Worm (Caenorhabditis elegans) whole organism, L1 larva: Measurements from ENCODE around the gene pptr-1.

Experiments used
- C04F5.9 ChIP-seq: sonication (generic microtip); optimal IDR thresholded peaks from 2 replicates; lab custom pipeline; 2016; ENCODE audit warnings: missing genetic modification characterization, missing compliant biosample characterization
- C34B4.2 ChIP-seq: sonication (generic microtip); optimal IDR thresholded peaks from 2 replicates; lab custom pipeline; 2017; ENCODE audit warnings: mild to moderate bottlenecking, missing genetic modification characterization, missing compliant biosample characterization
- blmp-1 ChIP-seq: fragments of 150-350 bp; optimal IDR thresholded peaks from 2 replicates; lab custom pipeline; 2014; ENCODE audit warnings: missing biosample characterization, missing genetic modification characterization
- ceh-82 ChIP-seq, 3 experiments: fragments of 150-350 bp in 1 of 3; sonication (generic microtip) in 2 of 3; optimal IDR thresholded peaks; 2 replicates each; lab custom pipeline; 2014 to 2017; ENCODE audit warnings: missing biosample characterization in 3 of 3, missing genetic modification characterization in 3 of 3
- ceh-90 ChIP-seq: sonication (generic microtip); optimal IDR thresholded peaks from 2 replicates; lab custom pipeline; 2016; ENCODE audit warnings: missing genetic modification characterization, missing compliant biosample characterization
- ces-1 ChIP-seq: fragments of 150-350 bp; optimal IDR thresholded peaks from 2 replicates; lab custom pipeline; 2014; ENCODE audit warnings: missing biosample characterization, missing genetic modification reagents, missing genetic modification characterization
- dsc-1 ChIP-seq: sonication (generic microtip); optimal IDR thresholded peaks from 2 replicates; lab custom pipeline; 2016; ENCODE audit warnings: mild to moderate bottlenecking, missing genetic modification characterization, missing compliant biosample characterization
- egl-13 ChIP-seq: sonication (generic microtip); optimal IDR thresholded peaks from 2 replicates; lab custom pipeline; 2016; ENCODE audit warnings: missing genotype, missing genetic modification reagents, missing genetic modification characterization, missing compliant biosample characterization
- egl-27 ChIP-seq, 2 experiments: fragments of 150-350 bp in 1 of 2; sonication (generic microtip); optimal IDR thresholded peaks; 3 replicates each; lab custom pipeline; 2017 to 2018; ENCODE audit warnings: missing biosample characterization in 2 of 2, missing genetic modification characterization in 2 of 2, missing genetic modification reagents in 2 of 2
- ets-5 ChIP-seq: fragments of 200-800 bp; sonication (Bioruptor generic); IDR thresholded peaks from 2 replicates; pipeline ENCODE4 v1.3.6; 2022; ENCODE audit warnings: missing genetic modification characterization, missing compliant biosample characterization
- fkh-8 ChIP-seq: sonication (generic microtip); optimal IDR thresholded peaks from 2 replicates; lab custom pipeline; 2016; ENCODE audit warnings: mild to moderate bottlenecking, missing genetic modification characterization, missing compliant biosample characterization
- fos-1 ChIP-seq: fragments of 150-350 bp; optimal IDR thresholded peaks from 2 replicates; lab custom pipeline; 2014; ENCODE audit warnings: missing biosample characterization, missing genetic modification characterization
- grh-1 ChIP-seq: fragments of 200-800 bp; sonication (Bioruptor generic); IDR thresholded peaks from 2 replicates; pipeline ENCODE4 v1.3.6; 2022; ENCODE audit warnings: missing genetic modification reagents, missing genetic modification characterization, missing compliant biosample characterization
- isw-1 ChIP-seq: fragments of 200-800 bp; sonication (Bioruptor generic); IDR thresholded peaks from 2 replicates; pipeline ENCODE4 v1.3.6; 2022; ENCODE audit warnings: missing genetic modification characterization, missing compliant biosample characterization
- jun-1 ChIP-seq: fragments of 150-350 bp; optimal IDR thresholded peaks from 2 replicates; lab custom pipeline; 2014; ENCODE audit warnings: missing biosample characterization, missing genetic modification reagents, missing genetic modification characterization
- lin-13 ChIP-seq: fragments of 150-350 bp; optimal IDR thresholded peaks from 2 replicates; lab custom pipeline; 2014; ENCODE audit warnings: missing biosample characterization, missing genetic modification reagents, missing genetic modification characterization
- lin-14 ChIP-seq: fragments of 200-800 bp; sonication (Bioruptor generic); optimal IDR thresholded peaks from 2 replicates; lab custom pipeline; 2018; ENCODE audit warnings: mild to moderate bottlenecking, missing genetic modification characterization, moderate library complexity, missing compliant biosample characterization
- lin-35 ChIP-seq, 2 experiments: fragments of 150-350 bp; optimal IDR thresholded peaks; 2 replicates each; lab custom pipeline; 2014; ENCODE audit warnings: missing biosample characterization in 2 of 2, missing genetic modification characterization in 2 of 2, missing genetic modification reagents in 2 of 2
- lin-39 ChIP-seq: fragments of 150-350 bp; optimal IDR thresholded peaks from 2 replicates; lab custom pipeline; 2014; ENCODE audit warnings: missing biosample characterization, missing genetic modification reagents, missing genetic modification characterization
- lir-3 ChIP-seq: sonication (generic microtip); optimal IDR thresholded peaks from 2 replicates; lab custom pipeline; 2016; ENCODE audit warnings: mild to moderate bottlenecking, missing genetic modification characterization, moderate library complexity, missing compliant biosample characterization; ENCODE audit not compliant: poor library complexity
- lsy-2 ChIP-seq, 2 experiments: fragments of 150-350 bp; optimal IDR thresholded peaks; 2 replicates each; lab custom pipeline; 2014; ENCODE audit warnings: missing biosample characterization in 2 of 2, missing genetic modification characterization in 2 of 2
- mab-9 ChIP-seq: fragments of 200-800 bp; sonication (Bioruptor generic); IDR thresholded peaks from 2 replicates; pipeline ENCODE4 v1.3.6; 2022; ENCODE audit warnings: missing genetic modification reagents, missing genetic modification characterization, missing compliant biosample characterization
- mep-1 ChIP-seq: fragments of 150-350 bp; optimal IDR thresholded peaks from 2 replicates; lab custom pipeline; 2014; ENCODE audit warnings: missing biosample characterization, missing genetic modification characterization
- nhr-12 ChIP-seq: sonication (generic microtip); optimal IDR thresholded peaks from 2 replicates; lab custom pipeline; 2017; ENCODE audit warnings: missing biosample characterization, missing genetic modification characterization
- nhr-19 ChIP-seq: fragments of 200-800 bp; sonication (Bioruptor generic); conservative IDR thresholded peaks from 2 replicates; pipeline ENCODE4 v1.3.6; 2022; ENCODE audit warnings: missing genetic modification characterization, missing compliant biosample characterization
- nhr-20 ChIP-seq: sonication (generic microtip); optimal IDR thresholded peaks from 2 replicates; lab custom pipeline; 2016; ENCODE audit warnings: mild to moderate bottlenecking, missing genetic modification characterization, missing compliant biosample characterization
- nhr-47 ChIP-seq: sonication (generic microtip); optimal IDR thresholded peaks from 2 replicates; lab custom pipeline; 2016; ENCODE audit warnings: mild to moderate bottlenecking, missing genetic modification characterization, moderate library complexity, missing compliant biosample characterization
- nhr-71 ChIP-seq: sonication (generic microtip); optimal IDR thresholded peaks from 2 replicates; lab custom pipeline; 2016; ENCODE audit warnings: mild to moderate bottlenecking, missing genetic modification characterization, moderate library complexity, missing compliant biosample characterization
- nhr-77 ChIP-seq: fragments of 150-350 bp; optimal IDR thresholded peaks from 2 replicates; lab custom pipeline; 2014; ENCODE audit warnings: missing biosample characterization, missing genetic modification characterization
- nhr-85 ChIP-seq: sonication (generic microtip); peaks from one replicate; lab custom pipeline; 2016; ENCODE audit warnings: missing genetic modification characterization, inconsistent platforms, missing compliant biosample characterization
- pag-3 ChIP-seq: sonication (generic microtip); optimal IDR thresholded peaks from 2 replicates; lab custom pipeline; 2017; ENCODE audit warnings: missing genetic modification characterization, mild to moderate bottlenecking, missing compliant biosample characterization, antibody characterized with exemption, borderline replicate concordance; ENCODE audit not compliant: insufficient read depth
- snpc-4 ChIP-seq: fragments of 150-350 bp; optimal IDR thresholded peaks from 2 replicates; lab custom pipeline; 2014; ENCODE audit warnings: missing biosample characterization, missing genetic modification characterization
- sox-4 ChIP-seq: sonication (generic microtip); optimal IDR thresholded peaks from 2 replicates; lab custom pipeline; 2016; ENCODE audit warnings: missing genetic modification characterization, missing compliant biosample characterization
- sup-37 ChIP-seq: fragments of 200-800 bp; sonication (Bioruptor generic); optimal IDR thresholded peaks from 2 replicates; lab custom pipeline; 2018; ENCODE audit warnings: mild to moderate bottlenecking, missing genetic modification characterization, missing compliant biosample characterization
- tbx-2 ChIP-seq: sonication (generic microtip); optimal IDR thresholded peaks from 2 replicates; lab custom pipeline; 2016; ENCODE audit warnings: missing genetic modification characterization, missing compliant biosample characterization
- tlp-1 ChIP-seq: fragments of 150-350 bp; optimal IDR thresholded peaks from 2 replicates; lab custom pipeline; 2014; ENCODE audit warnings: missing biosample characterization, missing genetic modification characterization
- unc-130 ChIP-seq: fragments of 150-350 bp; optimal IDR thresholded peaks from 2 replicates; lab custom pipeline; 2017; ENCODE audit warnings: missing biosample characterization, missing genetic modification characterization, inconsistent platforms
- unc-86 ChIP-seq: sonication (generic microtip); optimal IDR thresholded peaks from 2 replicates; lab custom pipeline; 2016; ENCODE audit warnings: missing genetic modification characterization, missing compliant biosample characterization
- unc-98 ChIP-seq: fragments of 200-800 bp; sonication (Bioruptor generic); IDR thresholded peaks from 2 replicates; pipeline ENCODE4 v1.3.6; 2022; ENCODE audit warnings: missing genetic modification characterization, missing compliant biosample characterization
- xbp-1 ChIP-seq: sonication (generic microtip); optimal IDR thresholded peaks from 2 replicates; lab custom pipeline; 2016; ENCODE audit warnings: missing genetic modification characterization, missing compliant biosample characterization
- zip-4 ChIP-seq: fragments of 200-800 bp; sonication (Bioruptor generic); optimal IDR thresholded peaks from 2 replicates; lab custom pipeline; 2018; ENCODE audit warnings: mild to moderate bottlenecking, missing genetic modification characterization, moderate library complexity, missing compliant biosample characterization

Gene pptr-1

DNA sequence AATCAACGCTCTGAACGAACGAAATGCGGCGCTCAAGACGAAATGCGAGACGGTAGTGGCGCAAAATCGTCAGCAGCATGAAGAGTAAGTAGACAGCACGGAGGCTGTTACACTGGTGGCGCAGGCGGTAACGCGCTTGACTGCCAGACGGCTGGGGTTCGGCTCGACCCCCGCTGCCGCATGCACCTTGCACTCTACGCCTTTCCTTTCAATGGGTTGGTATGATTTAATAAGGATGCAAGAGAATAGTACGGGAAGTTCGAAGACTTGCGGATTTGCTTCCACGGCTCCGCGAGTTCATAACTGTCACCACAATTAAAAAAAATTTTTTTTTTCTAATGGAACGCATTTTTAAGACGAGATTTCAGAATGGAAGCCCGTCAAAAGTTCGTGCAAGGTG, 12.7 kb downstream of the pptr-1 start (continued):
- TF ChIP-seq nhr-47 (peak; percentile 83), lin-13 (GFP tag; lab: Kevin White, UChicago) (no peak), snpc-4 (tag; lab: Kevin White, UChicago) (peak; percentile 62), lir-3 (tag; lab: Kevin White, UChicago) (no peak), nhr-12 (no peak), egl-27 (tag; optimal IDR thresholded peaks at IDR 0.05; lab: Kevin White, UChicago) (no peak), grh-1 (GFP tag; lab: Robert Waterston, UW) (0 out of 2 replicates have a peak, but pooled peaks have one; percentile 40), lin-35 (GFP tag; optimal IDR thresholded peaks at IDR 0.05; lab: Kevin White, UChicago) (peak; percentile 61 to 86), ceh-82 (tag; optimal IDR thresholded peaks at IDR 0.05; lab: Kevin White, UChicago) (peak; percentile 59 to 76 (median 61)), ceh-90 (tag; lab: Kevin White, UChicago) (no peak), fos-1 (tag; lab: Kevin White, UChicago) (peak; percentile 20)
- TF ChIP-seq, all 84 proteins: peak for 42

DNA sequence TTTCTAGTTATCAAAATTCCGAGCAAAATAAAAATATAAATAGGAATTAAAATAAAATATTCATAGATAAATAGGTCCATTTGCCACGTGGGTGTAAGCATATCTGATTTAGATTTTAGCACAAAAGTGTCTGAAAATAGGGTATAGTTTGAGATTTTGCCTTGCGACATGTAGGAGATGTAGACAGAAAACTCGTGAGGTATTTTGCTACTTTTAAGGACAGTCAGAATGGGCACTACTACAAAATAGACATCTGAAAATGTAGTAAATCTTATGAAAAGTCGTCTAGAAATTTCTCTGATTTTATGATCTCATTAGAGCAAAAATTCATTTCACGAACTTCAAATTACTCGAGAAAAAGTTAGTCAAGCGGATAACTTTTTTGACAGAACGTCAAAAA, 17.4 kb downstream of the pptr-1 start, which contains the start of gene srv-34:
Gene srv-34 (minus strand): TSS at position 101 of the 400 bp plus-strand sequence.
- TF ChIP-seq zip-4 (GFP tag; lab: Kevin White, UChicago) (no peak), unc-98 (GFP tag; lab: Robert Waterston, UW) (no peak), snpc-4 (tag; lab: Kevin White, UChicago) (no peak), tlp-1 (tag; lab: Kevin White, UChicago) (no peak), mep-1 (tag; lab: Kevin White, UChicago) (no peak), ces-1 (no peak)

DNA sequence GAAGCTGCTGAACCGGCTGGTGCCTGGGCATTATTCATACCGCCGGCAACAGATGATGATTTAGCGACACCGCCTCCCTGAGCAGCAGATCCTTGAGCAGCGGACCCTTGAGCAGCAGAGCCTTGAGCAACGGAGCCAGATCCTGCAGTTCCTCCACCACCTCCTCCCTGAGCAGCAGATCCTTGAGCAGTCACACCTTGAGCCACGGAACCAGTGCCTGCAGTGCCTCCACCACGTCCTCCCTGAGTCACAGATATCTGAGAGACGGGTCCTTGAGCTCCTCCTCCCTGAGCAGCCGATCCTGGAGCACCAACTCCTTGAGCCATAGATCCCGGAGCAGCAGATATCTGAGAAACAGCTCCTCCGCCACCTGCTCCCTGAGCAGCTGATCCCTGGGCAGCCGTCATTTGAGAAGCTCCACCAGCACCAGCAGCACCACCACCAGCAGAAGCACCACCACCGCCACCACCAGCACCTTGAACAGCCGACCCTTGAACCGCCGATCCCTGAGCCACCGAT, 19.2 kb downstream of the pptr-1 start:
- no peak for TF ChIP-seq sox-4 (tag; lab: Kevin White, UChicago)
- no peak for TF ChIP-seq isw-1 (GFP tag; lab: Robert Waterston, UW)
- TF ChIP-seq egl-13 (tag; lab: Kevin White, UChicago), result no peak
- TF ChIP-seq nhr-71 (tag; lab: Kevin White, UChicago), result no peak
- TF ChIP-seq lsy-2 (tag; optimal IDR thresholded peaks at IDR 0.05; lab: Kevin White, UChicago), result no peak
- no peak for TF ChIP-seq ets-5 (GFP tag; lab: Robert Waterston, UW)
- no peak for TF ChIP-seq egl-27 (tag; optimal IDR thresholded peaks at IDR 0.05; lab: Kevin White, UChicago)
- TF ChIP-seq unc-98 (GFP tag; lab: Robert Waterston, UW), result no peak
- TF ChIP-seq nhr-47, result no peak
- no peak for TF ChIP-seq nhr-77 (tag; lab: Kevin White, UChicago)
- no peak for TF ChIP-seq sup-37 (GFP tag; lab: Kevin White, UChicago)
- TF ChIP-seq fkh-8 (tag; lab: Kevin White, UChicago), result no peak
- no peak for TF ChIP-seq C04F5.9 (tag; lab: Kevin White, UChicago)
- no peak for TF ChIP-seq dsc-1

DNA sequence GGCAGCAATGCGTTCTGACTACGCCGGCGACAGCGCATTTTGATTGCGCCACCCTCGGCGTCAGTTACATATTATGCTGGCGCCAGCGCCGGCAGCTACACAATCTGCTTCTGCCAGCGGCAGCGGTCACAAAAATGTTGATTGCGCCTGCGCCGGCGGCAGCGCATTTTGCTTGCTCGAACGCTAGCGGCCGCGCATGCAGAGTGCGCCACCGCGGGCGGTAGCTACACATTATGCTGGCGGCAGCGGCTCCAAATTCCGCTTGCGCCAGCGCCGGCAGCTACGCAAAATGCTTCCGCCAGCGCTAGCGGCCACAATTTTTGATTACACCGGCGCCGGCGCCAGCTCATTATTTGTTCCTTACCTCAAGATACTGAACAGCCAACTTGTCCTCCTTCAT, 19.9 kb downstream of the pptr-1 start:
- TF ChIP-seq mab-9 (GFP tag; lab: Robert Waterston, UW) (no peak), unc-86 (tag; lab: Kevin White, UChicago) (no peak), xbp-1 (no peak), tlp-1 (tag; lab: Kevin White, UChicago) (no peak), C34B4.2 (tag; lab: Kevin White, UChicago) (no peak), lin-39 (tag; lab: Kevin White, UChicago) (no peak), egl-13 (tag; lab: Kevin White, UChicago) (no peak), unc-130 (no peak), jun-1 (tag; lab: Kevin White, UChicago) (no peak), tbx-2 (tag; lab: Kevin White, UChicago) (no peak), C04F5.9 (tag; lab: Kevin White, UChicago) (no peak), nhr-19 (GFP tag; lab: Robert Waterston, UW) (no peak), pag-3 (tag; lab: Kevin White, UChicago) (no peak), nhr-85 (tag; lab: Kevin White, UChicago) (no peak), lin-14 (GFP tag; lab: Kevin White, UChicago) (no peak), nhr-20 (tag; lab: Kevin White, UChicago) (no peak), blmp-1 (tag; lab: Kevin White, UChicago) (no peak)
